Fruit fly (Drosophila melanogaster) whole organism, prepupa: ENCODE measurements around the gene COX7AL2.
A peak's percentile ranks its signal among the peaks of the same experiment; 100 is the strongest.

ENCODE experiments used
- Blimp-1 ChIP-seq: fragments of 200-800 bp; sonication (Bioruptor generic); optimal IDR thresholded peaks from 3 replicates; lab custom pipeline; 2017; ENCODE audit warnings: missing biosample characterization, missing genetic modification characterization, mild to moderate bottlenecking, moderate library complexity, missing genetic modification reagents
- CG10631 ChIP-seq: fragments of 200-800 bp; sonication (Bioruptor generic); optimal IDR thresholded peaks from 2 replicates; lab custom pipeline; 2016; ENCODE audit warnings: missing biosample characterization, missing genetic modification characterization
- CG11294 ChIP-seq: fragments of 200-800 bp; sonication (Bioruptor generic); IDR thresholded peaks from 2 replicates; pipeline ENCODE4 v1.3.6; 2022; ENCODE audit warnings: missing biosample characterization, missing genetic modification characterization
- CG11762 ChIP-seq: fragments of 200-800 bp; sonication (Bioruptor generic); optimal IDR thresholded peaks from 3 replicates; lab custom pipeline; 2016; ENCODE audit warnings: missing biosample characterization, missing genetic modification characterization; ENCODE audit not compliant: insufficient read depth
- CG11902 ChIP-seq: fragments of 200-800 bp; sonication (Bioruptor generic); optimal IDR thresholded peaks from 3 replicates; lab custom pipeline; 2016; ENCODE audit warnings: missing biosample characterization, missing genetic modification characterization
- CG1621 ChIP-seq: fragments of 200-800 bp; sonication (Bioruptor generic); optimal IDR thresholded peaks from 3 replicates; lab custom pipeline; 2018; ENCODE audit warnings: missing biosample characterization, mild to moderate bottlenecking, missing genetic modification characterization
- CG16779 ChIP-seq: fragments of 200-800 bp; sonication (Bioruptor generic); optimal IDR thresholded peaks from 3 replicates; lab custom pipeline; 2017; ENCODE audit warnings: missing biosample characterization, mild to moderate bottlenecking, missing genetic modification characterization
- CG3032 ChIP-seq: fragments of 200-800 bp; optimal IDR thresholded peaks from 2 replicates; lab custom pipeline; 2019; ENCODE audit warnings: missing biosample characterization, mild to moderate bottlenecking, missing genetic modification characterization, moderate library complexity
- CG32006 ChIP-seq: fragments of 200-800 bp; sonication (Bioruptor generic); optimal IDR thresholded peaks from 3 replicates; lab custom pipeline; 2017; ENCODE audit warnings: missing biosample characterization, mild to moderate bottlenecking, missing genetic modification characterization
- CG34406 ChIP-seq: fragments of 200-800 bp; sonication (Bioruptor generic); optimal IDR thresholded peaks from 3 replicates; lab custom pipeline; 2016; ENCODE audit warnings: missing biosample characterization, missing genetic modification characterization
- CG3919 ChIP-seq: fragments of 200-800 bp; sonication (Bioruptor generic); optimal IDR thresholded peaks from 3 replicates; lab custom pipeline; 2016; ENCODE audit warnings: missing biosample characterization, missing genetic modification characterization
- CG6163 ChIP-seq: fragments of 200-800 bp; sonication (Bioruptor generic); IDR thresholded peaks from 3 replicates; pipeline ENCODE4 v1.3.6; 2022; ENCODE audit warnings: missing biosample characterization, missing genetic modification characterization
- CG6276 ChIP-seq: fragments of 200-800 bp; sonication (Bioruptor generic); optimal IDR thresholded peaks from 2 replicates; lab custom pipeline; 2017; ENCODE audit warnings: missing biosample characterization, mild to moderate bottlenecking, missing genetic modification characterization
- CG6792 ChIP-seq: fragments of 200-800 bp; sonication (Bioruptor generic); optimal IDR thresholded peaks from 3 replicates; lab custom pipeline; 2016; ENCODE audit warnings: missing biosample characterization, missing genetic modification characterization
- CG8119 ChIP-seq: fragments of 200-800 bp; sonication (Bioruptor generic); IDR thresholded peaks from 3 replicates; pipeline ENCODE4 v1.3.6; 2022; ENCODE audit warnings: missing biosample characterization, missing genetic modification characterization
- CG8319 ChIP-seq: fragments of 200-800 bp; sonication (Bioruptor generic); optimal IDR thresholded peaks from 3 replicates; lab custom pipeline; 2016; ENCODE audit warnings: missing biosample characterization, missing genetic modification characterization
- Eip75B ChIP-seq: fragments of 200-800 bp; sonication (Bioruptor generic); optimal IDR thresholded peaks from 3 replicates; lab custom pipeline; 2016; ENCODE audit warnings: missing biosample characterization, missing genetic modification characterization
- Eip78C ChIP-seq: fragments of 200-800 bp; sonication (Bioruptor generic); peaks from one replicate; lab custom pipeline; 2016; ENCODE audit warnings: missing biosample characterization, missing genetic modification characterization
- Ets21C ChIP-seq: fragments of 200-800 bp; sonication (Bioruptor generic); optimal IDR thresholded peaks from 3 replicates; lab custom pipeline; 2016; ENCODE audit warnings: missing biosample characterization, missing genetic modification characterization
- Gug ChIP-seq: fragments of 200-800 bp; sonication (Bioruptor generic); IDR thresholded peaks from 2 replicates; pipeline ENCODE4 v1.3.6; 2022; ENCODE audit warnings: missing biosample characterization, missing genetic modification characterization
- Hr38 ChIP-seq: sonication (Bioruptor generic); optimal IDR thresholded peaks from 2 replicates; lab custom pipeline; 2016; ENCODE audit warnings: missing biosample characterization, missing genetic modification characterization
- Hr39 ChIP-seq: fragments of 200-800 bp; sonication (Bioruptor generic); optimal IDR thresholded peaks from 2 replicates; lab custom pipeline; 2016; ENCODE audit warnings: missing biosample characterization, missing genetic modification characterization
- Hr4 ChIP-seq: fragments of 200-800 bp; sonication (Bioruptor generic); optimal IDR thresholded peaks from 3 replicates; lab custom pipeline; 2016; ENCODE audit warnings: missing biosample characterization, missing genetic modification characterization
- Lpt ChIP-seq: fragments of 200-800 bp; sonication (Bioruptor generic); optimal IDR thresholded peaks from 3 replicates; lab custom pipeline; 2016; ENCODE audit warnings: missing biosample characterization, missing genetic modification characterization
- Met ChIP-seq: fragments of 200-800 bp; sonication (Bioruptor generic); optimal IDR thresholded peaks from 3 replicates; lab custom pipeline; 2016; ENCODE audit warnings: missing biosample characterization, missing genetic modification characterization
- OdsH ChIP-seq: fragments of 200-800 bp; sonication (Bioruptor generic); optimal IDR thresholded peaks from 3 replicates; lab custom pipeline; 2016; ENCODE audit warnings: missing biosample characterization, missing genetic modification characterization
- Smox ChIP-seq: fragments of 200-800 bp; sonication (Bioruptor generic); optimal IDR thresholded peaks from 3 replicates; lab custom pipeline; 2016; ENCODE audit warnings: missing biosample characterization, missing genetic modification characterization
- Sox14 ChIP-seq: fragments of 200-800 bp; sonication (Bioruptor generic); optimal IDR thresholded peaks from 3 replicates; lab custom pipeline; 2016; ENCODE audit warnings: missing biosample characterization, missing genetic modification characterization
- Sox15 ChIP-seq: fragments of 200-800 bp; sonication (Bioruptor generic); optimal IDR thresholded peaks from 3 replicates; lab custom pipeline; 2016; ENCODE audit warnings: missing biosample characterization, missing genetic modification characterization
- achi ChIP-seq: fragments of 200-800 bp; sonication (Bioruptor generic); optimal IDR thresholded peaks from 3 replicates; lab custom pipeline; 2016; ENCODE audit warnings: missing biosample characterization, missing genetic modification characterization
- acj6 ChIP-seq: fragments of 200-800 bp; sonication (Bioruptor generic); optimal IDR thresholded peaks from 3 replicates; lab custom pipeline; 2016; ENCODE audit warnings: missing biosample characterization, missing genetic modification characterization
- cyc ChIP-seq: fragments of 200-800 bp; sonication (Bioruptor generic); optimal IDR thresholded peaks from 3 replicates; lab custom pipeline; 2016; ENCODE audit warnings: missing biosample characterization, missing genetic modification characterization
- dac ChIP-seq: fragments of 200-800 bp; sonication (Bioruptor generic); optimal IDR thresholded peaks from 2 replicates; lab custom pipeline; 2017; ENCODE audit warnings: missing biosample characterization, mild to moderate bottlenecking, missing genetic modification characterization
- dsx ChIP-seq: fragments of 200-800 bp; optimal IDR thresholded peaks from 3 replicates; lab custom pipeline; 2019; ENCODE audit warnings: missing biosample characterization, mild to moderate bottlenecking, missing genetic modification characterization, moderate library complexity; ENCODE audit not compliant: poor library complexity, severe bottlenecking
- esn ChIP-seq: fragments of 200-800 bp; sonication (Bioruptor generic); optimal IDR thresholded peaks from 2 replicates; lab custom pipeline; 2016; ENCODE audit warnings: missing biosample characterization, mild to moderate bottlenecking, missing genetic modification characterization, moderate library complexity
- fd59A ChIP-seq: fragments of 200-800 bp; sonication (Bioruptor generic); optimal IDR thresholded peaks from 2 replicates; lab custom pipeline; 2017; ENCODE audit warnings: missing biosample characterization, mild to moderate bottlenecking, missing genetic modification characterization, missing genetic modification reagents
- fkh ChIP-seq: fragments of 200-800 bp; sonication (Bioruptor generic); optimal IDR thresholded peaks from 3 replicates; lab custom pipeline; 2017; ENCODE audit warnings: missing biosample characterization, mild to moderate bottlenecking, missing genetic modification characterization, moderate library complexity
- lz ChIP-seq: fragments of 200-800 bp; sonication (Bioruptor generic); optimal IDR thresholded peaks from 3 replicates; lab custom pipeline; 2016; ENCODE audit warnings: missing biosample characterization, missing genetic modification characterization
- net ChIP-seq: fragments of 200-800 bp; sonication (Bioruptor generic); optimal IDR thresholded peaks from 3 replicates; lab custom pipeline; 2016; ENCODE audit warnings: missing biosample characterization, missing genetic modification characterization
- pdm3 ChIP-seq: fragments of 200-800 bp; sonication (Bioruptor generic); optimal IDR thresholded peaks from 3 replicates; lab custom pipeline; 2016; ENCODE audit warnings: missing biosample characterization, missing genetic modification characterization
- spab ChIP-seq: fragments of 200-800 bp; sonication (Bioruptor generic); optimal IDR thresholded peaks from 2 replicates; lab custom pipeline; 2017; ENCODE audit warnings: missing biosample characterization, mild to moderate bottlenecking, missing genetic modification characterization, missing genetic modification reagents
- svp ChIP-seq: fragments of 200-800 bp; sonication (Bioruptor generic); peaks from one replicate; lab custom pipeline; 2016; ENCODE audit warnings: missing biosample characterization, missing genetic modification characterization
- topi ChIP-seq: fragments of 200-800 bp; sonication (Bioruptor generic); optimal IDR thresholded peaks from 3 replicates; lab custom pipeline; 2016; ENCODE audit warnings: missing biosample characterization, missing genetic modification characterization
- vri ChIP-seq: fragments of 200-800 bp; sonication (Bioruptor generic); optimal IDR thresholded peaks from 3 replicates; lab custom pipeline; 2016; ENCODE audit warnings: missing biosample characterization, mild to moderate bottlenecking, missing genetic modification characterization

COX7AL2 gene

DNA sequence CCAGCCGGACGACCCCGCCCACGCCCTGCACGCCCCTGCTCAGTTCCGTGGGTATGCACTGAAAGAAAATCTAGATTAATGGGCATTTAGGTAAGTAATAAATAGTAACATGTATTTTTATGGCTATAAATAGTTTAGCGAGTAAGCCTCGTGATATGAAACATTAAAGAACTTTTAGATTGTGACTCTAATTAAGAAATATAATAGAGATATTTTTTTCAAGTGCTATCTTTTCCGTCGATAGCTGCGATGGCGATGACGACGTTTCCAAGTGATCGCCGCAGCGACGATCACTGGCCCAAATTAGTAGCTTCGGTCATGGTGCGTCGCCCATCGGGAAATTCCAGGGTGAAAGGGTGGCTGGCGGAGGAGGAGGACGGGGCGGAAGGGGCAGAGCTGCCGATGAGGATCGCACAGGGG lies 17.6 kb downstream of the COX7AL2 start (continued):
- TF ChIP-seq Blimp-1 (GFP tag; lab: Kevin White, UChicago) (peak; percentile 12), cyc (GFP tag; lab: Kevin White, UChicago) (peak; percentile 79), topi (peak; percentile 85), Smox (GFP tag; lab: Kevin White, UChicago) (peak; percentile 79), net (GFP tag; lab: Kevin White, UChicago) (peak; percentile 83), CG16779 (tag; lab: Kevin White, UChicago) (peak; percentile 72), Lpt (peak; percentile 81), dac (GFP tag; lab: Kevin White, UChicago) (peak; percentile 65), Ets21C (peak; percentile 54), CG11294 (GFP tag; lab: Robert Waterston, UW) (peak; percentile 76), Eip78C (GFP tag; lab: Kevin White, UChicago) (peak; percentile 96), CG32006 (GFP tag; lab: Kevin White, UChicago) (peak; percentile 89), fkh (GFP tag; lab: Kevin White, UChicago) (peak; percentile 16), Hr39 (GFP tag; lab: Kevin White, UChicago) (peak; percentile 70), spab (GFP tag; lab: Kevin White, UChicago) (peak; percentile 79), svp (GFP tag; lab: Kevin White, UChicago) (peak; percentile 94), CG8319 (GFP tag; lab: Kevin White, UChicago) (peak; percentile 72), fd59A (GFP tag; lab: Kevin White, UChicago) (peak; percentile 82), Sox15 (GFP tag; lab: Kevin White, UChicago) (peak; percentile 74), pdm3 (peak; percentile 86), CG3032 (tag; lab: Kevin White, UChicago) (peak; percentile 86), OdsH (peak; percentile 87), esn (GFP tag; lab: Kevin White, UChicago) (peak; percentile 81), CG1621 (peak; percentile 84)

DNA sequence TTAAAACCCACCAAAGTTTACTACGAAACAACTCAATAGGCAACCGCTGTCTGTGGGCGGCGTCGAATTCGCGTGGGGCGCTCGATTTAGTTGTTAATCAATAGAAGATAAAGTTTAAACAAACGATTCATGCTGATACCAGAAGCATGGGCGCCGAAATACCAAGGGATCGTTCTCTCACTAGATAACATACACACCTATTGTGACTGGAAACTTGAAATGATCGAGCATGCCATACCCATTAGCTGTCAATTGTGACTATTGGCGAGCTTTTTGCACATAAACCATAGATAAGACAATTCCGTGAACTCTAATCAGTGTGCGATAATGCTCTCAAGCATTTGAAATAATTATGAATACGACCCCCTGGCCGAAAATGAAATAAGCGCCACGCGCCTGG lies 18.3 kb downstream of the COX7AL2 start:
- TF ChIP-seq CG6792 (GFP tag; lab: Kevin White, UChicago) (no peak), CG11902 (GFP tag; lab: Kevin White, UChicago) (no peak), vri (GFP tag; lab: Kevin White, UChicago) (peak; percentile 19), Met (GFP tag; lab: Kevin White, UChicago) (no peak), fkh (GFP tag; lab: Kevin White, UChicago) (peak; percentile 34), net (GFP tag; lab: Kevin White, UChicago) (no peak), Gug (GFP tag; lab: Robert Waterston, UW) (no peak), CG11762 (GFP tag; lab: Kevin White, UChicago) (no peak), dsx (GFP tag; lab: Kevin White, UChicago) (no peak), acj6 (no peak), Eip75B (GFP tag; lab: Kevin White, UChicago) (no peak), CG6276 (GFP tag; lab: Kevin White, UChicago) (no peak), CG3919 (GFP tag; lab: Kevin White, UChicago) (no peak), Lpt (no peak), topi (no peak), CG6163 (GFP tag; lab: Robert Waterston, UW) (no peak)

- TF ChIP-seq CG34406 (GFP tag; lab: Kevin White, UChicago) (no peak), OdsH (peak; percentile 56), Hr4 (GFP tag; lab: Kevin White, UChicago) (peak; percentile 69), CG8119 (peak; percentile 50), pdm3 (peak; percentile 11), svp (GFP tag; lab: Kevin White, UChicago) (peak; percentile 67), achi (peak; percentile 35), CG32006 (GFP tag; lab: Kevin White, UChicago) (peak; percentile 14), lz (no peak), Hr39 (GFP tag; lab: Kevin White, UChicago) (peak; percentile 27), Hr38 (GFP tag; lab: Kevin White, UChicago) (no peak), acj6 (peak; percentile 40), CG10631 (GFP tag; lab: Kevin White, UChicago) (peak; percentile 24), Eip78C (GFP tag; lab: Kevin White, UChicago) (peak; percentile 62), Sox14 (peak; percentile 3)
These were observed 18.9 kb downstream of the COX7AL2 start for dm6 chr2L:2178810-2179143.
